Fruit fly (Drosophila melanogaster): ENCODE results near the gene CG32533.

The CG32533 gene

dm6 chrX:19453138-19453537 lies 26.1 kb downstream of the CG32533 start (continued):
- TF ChIP-seq CG12659 (GFP tag; optimal IDR thresholded peaks at IDR 0.05) (peak; percentile 44), CTCF (GFP tag; optimal IDR thresholded peaks at IDR 0.05) (no peak), Spps (tag; optimal IDR thresholded peaks at IDR 0.05) (no peak), CHES-1-like (GFP tag; optimal IDR thresholded peaks at IDR 0.05) (no peak), schlank (tag; optimal IDR thresholded peaks at IDR 0.05) (no peak), CG2199 (GFP tag; IDR thresholded peaks at IDR 0.05) (no peak), Max (GFP tag; optimal IDR thresholded peaks at IDR 0.05) (no peak), Side (GFP tag; optimal IDR thresholded peaks at IDR 0.05) (no peak), Abd-B (GFP tag; optimal IDR thresholded peaks at IDR 0.05) (peak; percentile 38), CG4328 (GFP tag; optimal IDR thresholded peaks at IDR 0.05) (no peak), lov (optimal IDR thresholded peaks at IDR 0.05) (no peak), lov (GFP tag; IDR thresholded peaks at IDR 0.05) (no peak), fd3F (GFP tag; optimal IDR thresholded peaks at IDR 0.05) (peak; percentile 31), ase (GFP tag; IDR thresholded peaks at IDR 0.05) (no peak), abd-A (tag; optimal IDR thresholded peaks at IDR 0.05) (no peak), Hr3 (GFP tag; optimal IDR thresholded peaks at IDR 0.05) (peak; percentile 22), CG11504 (tag; optimal IDR thresholded peaks at IDR 0.05) (peak; percentile 67), sima (GFP tag; optimal IDR thresholded peaks at IDR 0.05) (no peak), Hsf (GFP tag; optimal IDR thresholded peaks at IDR 0.05) (peak; percentile 26), CG4617 (GFP tag; optimal IDR thresholded peaks at IDR 0.05; ENCODE audit: borderline replicate concordance) (no peak), Mad (GFP tag; optimal IDR thresholded peaks at IDR 0.05) (no peak), CG6791 (GFP tag; IDR thresholded peaks at IDR 0.05; ENCODE audit: partially characterized antibody) (no peak), tap (tag; optimal IDR thresholded peaks at IDR 0.05) (peak; percentile 34), grau (tag; optimal IDR thresholded peaks at IDR 0.05) (peak; percentile 54), tll (GFP tag; optimal IDR thresholded peaks at IDR 0.05) (no peak), CG10462 (GFP tag; optimal IDR thresholded peaks at IDR 0.05) (no peak), mld (GFP tag; IDR thresholded peaks at IDR 0.05; ENCODE audit: partially characterized antibody) (no peak), CG5953 (GFP tag; IDR thresholded peaks at IDR 0.05) (no peak), jumu (GFP tag; optimal IDR thresholded peaks at IDR 0.05) (no peak), CG17612 (GFP tag; IDR thresholded peaks at IDR 0.05) (no peak), CG12236 (GFP tag; optimal IDR thresholded peaks at IDR 0.05) (no peak), Dip3 (GFP tag; optimal IDR thresholded peaks at IDR 0.05) (no peak), CG31365 (tag; optimal IDR thresholded peaks at IDR 0.05) (no peak), Fer1 (GFP tag; optimal IDR thresholded peaks at IDR 0.05) (peak; percentile 65), CG1233 (GFP tag; optimal IDR thresholded peaks at IDR 0.05) (no peak), jigr1 (GFP tag; IDR thresholded peaks at IDR 0.05) (no peak), tup (GFP tag; optimal IDR thresholded peaks at IDR 0.05) (no peak), CG9609 (GFP tag; optimal IDR thresholded peaks at IDR 0.05) (no peak), CG15073 (GFP tag; optimal IDR thresholded peaks at IDR 0.05) (no peak), Hr78 (GFP tag; optimal IDR thresholded peaks at IDR 0.05) (no peak), CG11085 (GFP tag; IDR thresholded peaks at IDR 0.05) (no peak), org-1 (GFP tag; optimal IDR thresholded peaks at IDR 0.05) (peak; percentile 20), Nf-YC (tag; optimal IDR thresholded peaks at IDR 0.05) (no peak), hth (optimal IDR thresholded peaks at IDR 0.05) (no peak), CG31441 (GFP tag; IDR thresholded peaks at IDR 0.05) (peak; percentile 51), scrt (GFP tag; optimal IDR thresholded peaks at IDR 0.05) (peak; percentile 34), fd102C (GFP tag; optimal IDR thresholded peaks at IDR 0.05) (no peak), lilli (GFP tag; optimal IDR thresholded peaks at IDR 0.05) (peak; percentile 31), chn (GFP tag; optimal IDR thresholded peaks at IDR 0.05) (no peak), slou (GFP tag; optimal IDR thresholded peaks at IDR 0.05) (no peak), Hr39 (optimal IDR thresholded peaks at IDR 0.05) (no peak), mam (GFP tag; optimal IDR thresholded peaks at IDR 0.05) (no peak), CG15269 (tag; optimal IDR thresholded peaks at IDR 0.05) (peak; percentile 52)
